Fruit fly (Drosophila melanogaster) whole organism, wandering third instar larva: Measurements from ENCODE around the gene Hph.

Experiments used
- CrebA ChIP-seq: fragments of 200-800 bp; sonication (Bioruptor generic); optimal IDR thresholded peaks from 2 replicates; lab custom pipeline; 2016; ENCODE audit warnings: missing biosample characterization, mild to moderate bottlenecking, missing genetic modification characterization, borderline replicate concordance
- Myc ChIP-seq: fragments of >200 bp; optimal IDR thresholded peaks from 2 replicates; lab custom pipeline; 2017

DNA sequence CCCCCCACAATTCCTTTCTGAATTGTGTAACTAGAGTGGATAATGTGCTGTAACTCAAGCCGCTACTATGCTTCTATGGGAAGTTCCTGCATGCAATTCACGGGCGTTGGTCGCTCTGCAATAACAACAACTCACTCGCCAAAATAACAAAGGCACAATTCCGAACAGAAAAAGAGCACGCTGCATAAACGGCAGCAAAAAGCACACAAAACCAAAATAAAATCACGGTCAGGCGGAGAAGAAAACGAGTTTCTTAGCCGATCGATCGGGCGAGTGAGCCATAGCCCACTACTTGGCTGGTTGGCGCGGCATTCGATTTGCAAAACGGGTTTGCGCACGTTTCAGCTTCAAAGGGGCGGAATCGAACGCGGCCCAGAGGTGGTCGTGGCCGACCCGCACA lies 43.5 kb upstream of the Hph start:
- TF ChIP-seq Myc (lab: Kevin White, UChicago): no peak
- TF ChIP-seq CrebA (GFP tag; lab: Kevin White, UChicago): no peak
